Worm (Caenorhabditis elegans): ENCODE results near the gene sup-1.

ce11 chrIII:11704377-11704978, 32.9 kb downstream of the sup-1 start:
- TF ChIP-seq mec-3 (tag; optimal IDR thresholded peaks at IDR 0.05; ENCODE audit: borderline replicate concordance) (no peak), pha-4 (tag; optimal IDR thresholded peaks at IDR 0.05) (no peak), ceh-22 (tag; optimal IDR thresholded peaks at IDR 0.05) (no peak), nhr-11 (tag; optimal IDR thresholded peaks at IDR 0.05) (no peak), ceh-34 (tag; optimal IDR thresholded peaks at IDR 0.05) (no peak), nfya-1 (tag; optimal IDR thresholded peaks at IDR 0.05) (no peak), K02D7.2 (tag; optimal IDR thresholded peaks at IDR 0.05) (no peak), gmeb-2 (tag; optimal IDR thresholded peaks at IDR 0.05) (no peak), lin-11 (tag; optimal IDR thresholded peaks at IDR 0.05) (no peak)
